Worm (Caenorhabditis elegans): ENCODE measurements around the gene W02C12.2.

Gene W02C12.2

DNA sequence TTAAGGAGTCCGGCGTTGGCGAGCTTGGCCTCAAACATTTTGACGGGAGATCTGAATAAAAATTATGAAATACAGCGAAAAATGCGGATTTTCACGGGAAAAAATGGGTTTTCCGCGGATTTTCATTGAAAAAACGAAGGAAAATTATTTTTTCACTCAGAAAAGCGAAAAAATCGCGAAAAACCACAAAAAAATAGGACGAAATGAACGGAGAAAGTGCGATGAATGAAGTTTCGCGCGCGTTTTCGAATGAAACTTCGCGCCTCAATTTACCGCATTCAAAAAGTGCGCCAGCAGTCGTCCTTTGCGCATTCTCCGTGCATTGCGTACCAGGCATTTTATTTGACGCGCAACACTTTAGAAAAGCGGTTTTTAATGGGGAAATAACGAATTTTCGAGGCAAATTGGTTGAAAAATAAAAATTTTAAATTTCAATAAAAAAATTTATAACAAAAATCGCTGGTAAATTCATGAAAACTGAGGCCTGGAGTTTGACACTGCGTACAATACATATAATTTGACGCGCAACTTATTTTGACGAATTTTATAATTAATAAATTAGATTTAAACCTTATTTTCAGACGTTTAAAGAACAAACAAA lies 41.7 kb upstream of the W02C12.2 start, which contains the start of gene pcn-1 (continued):
- peak; percentile 25 for TF ChIP-seq fos-1 (tag; optimal IDR thresholded peaks at IDR 0.05)
- TF ChIP-seq elt-2 (tag; optimal IDR thresholded peaks at IDR 0.05) = peak; percentile 69
- peak; percentile 6 for TF ChIP-seq ztf-4 (tag; optimal IDR thresholded peaks at IDR 0.05)
- TF ChIP-seq ztf-11 (tag; optimal IDR thresholded peaks at IDR 0.05) = no peak
- peak; percentile 93 for TF ChIP-seq pha-4 (tag; optimal IDR thresholded peaks at IDR 0.05)
- peak; percentile 60 for TF ChIP-seq ama-1 (optimal IDR thresholded peaks at IDR 0.05)
- no peak for TF ChIP-seq ceh-16 (tag; optimal IDR thresholded peaks at IDR 0.05)
- TF ChIP-seq nhr-12 (tag; optimal IDR thresholded peaks at IDR 0.05) = no peak
- TF ChIP-seq tbx-2 (tag; optimal IDR thresholded peaks at IDR 0.05) = peak; percentile 94
- peak; percentile 94 for TF ChIP-seq nhr-25 (tag; optimal IDR thresholded peaks at IDR 0.05)
- TF ChIP-seq daf-12 (tag; optimal IDR thresholded peaks at IDR 0.05) = no peak
- TF ChIP-seq pqm-1 (tag; optimal IDR thresholded peaks at IDR 0.05) = peak; percentile 44
- no peak for TF ChIP-seq mml-1 (tag; optimal IDR thresholded peaks at IDR 0.05)
- TF ChIP-seq egl-5 (tag; optimal IDR thresholded peaks at IDR 0.05) = peak; percentile 61
- TF ChIP-seq nfya-1 (tag; optimal IDR thresholded peaks at IDR 0.05; ENCODE audit: insufficient read depth) = peak; percentile 93

DNA sequence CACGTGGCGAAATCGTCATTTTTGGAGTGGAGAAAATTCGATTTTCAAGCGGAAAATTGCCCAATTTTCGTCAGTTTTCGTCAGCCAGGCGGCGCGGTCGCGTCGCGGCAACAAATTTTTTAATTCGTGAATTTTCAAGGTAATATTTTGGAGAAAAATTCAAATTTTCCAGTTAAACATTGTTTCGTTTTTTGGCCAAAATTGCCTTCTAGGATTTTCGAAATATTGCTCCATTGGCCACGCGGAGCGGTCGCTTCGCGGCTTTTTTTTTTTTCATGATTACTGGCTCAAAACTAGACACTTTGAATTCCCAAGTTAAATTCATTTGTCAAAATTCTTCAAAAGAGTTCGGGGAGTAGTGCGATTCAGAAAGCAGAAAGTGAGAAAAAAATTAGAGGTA lies 39.9 kb upstream of the W02C12.2 start:
- TF ChIP-seq ZK546.5 (tag; optimal IDR thresholded peaks at IDR 0.05) (no peak), nhr-237 (tag; optimal IDR thresholded peaks at IDR 0.05) (no peak), ceh-28 (tag; optimal IDR thresholded peaks at IDR 0.05) (no peak), mdl-1 (tag; optimal IDR thresholded peaks at IDR 0.05) (no peak), nhr-23 (tag; optimal IDR thresholded peaks at IDR 0.05) (no peak), nhr-25 (tag; optimal IDR thresholded peaks at IDR 0.05) (no peak), fos-1 (tag; optimal IDR thresholded peaks at IDR 0.05) (no peak), nhr-76 (tag; optimal IDR thresholded peaks at IDR 0.05) (no peak), skn-1 (tag; optimal IDR thresholded peaks at IDR 0.05) (no peak), elt-3 (tag; optimal IDR thresholded peaks at IDR 0.05) (no peak), lin-15B (tag; optimal IDR thresholded peaks at IDR 0.05) (no peak), eor-1 (tag; optimal IDR thresholded peaks at IDR 0.05) (no peak), lsy-12 (tag; optimal IDR thresholded peaks at IDR 0.05) (no peak), fkh-2 (tag; optimal IDR thresholded peaks at IDR 0.05) (no peak), daf-12 (tag; optimal IDR thresholded peaks at IDR 0.05) (no peak), nhr-28 (tag; optimal IDR thresholded peaks at IDR 0.05) (no peak), fkh-10 (GFP tag; optimal IDR thresholded peaks at IDR 0.05) (no peak), nfya-1 (tag; optimal IDR thresholded peaks at IDR 0.05; ENCODE audit: insufficient read depth) (no peak), ama-1 (optimal IDR thresholded peaks at IDR 0.05) (no peak)

DNA sequence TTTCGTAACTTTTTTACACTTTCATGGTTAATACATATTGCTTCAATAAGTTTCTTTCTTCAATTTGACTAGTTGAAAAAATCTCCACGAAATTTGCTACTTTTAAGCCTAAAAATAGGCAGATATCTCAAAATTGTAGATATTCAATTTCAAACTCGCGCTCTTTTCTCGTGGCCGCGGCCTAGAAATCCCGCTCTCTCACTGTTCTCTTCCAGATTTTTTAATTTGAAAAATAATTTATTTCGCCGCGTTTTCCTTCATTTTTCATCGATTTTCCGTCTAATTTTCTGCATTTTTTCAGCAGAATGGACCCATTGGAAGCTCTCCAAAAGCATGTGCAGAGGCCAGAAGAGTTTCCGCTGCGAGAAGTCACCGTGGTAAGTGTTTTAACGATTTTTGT lies 34.5 kb upstream of the W02C12.2 start, which contains the start of gene cdc-73:
cdc-73 (plus strand) TSS at position 302 of the 400 bp plus-strand sequence.
- TF ChIP-seq nhr-76 (tag; optimal IDR thresholded peaks at IDR 0.05) (no peak), ceh-82 (tag; optimal IDR thresholded peaks at IDR 0.05) (no peak), nhr-23 (tag; optimal IDR thresholded peaks at IDR 0.05) (peak; percentile 10), sea-2 (GFP tag; optimal IDR thresholded peaks at IDR 0.05) (no peak), nfya-1 (tag; optimal IDR thresholded peaks at IDR 0.05; ENCODE audit: insufficient read depth) (peak; percentile 35), ceh-16 (tag; optimal IDR thresholded peaks at IDR 0.05) (no peak), snpc-4 (tag; optimal IDR thresholded peaks at IDR 0.05) (peak; percentile 35), jun-1 (tag; optimal IDR thresholded peaks at IDR 0.05) (no peak), pha-4 (tag; optimal IDR thresholded peaks at IDR 0.05) (peak; percentile 39), unc-39 (tag; optimal IDR thresholded peaks at IDR 0.05) (no peak), nhr-67 (tag; optimal IDR thresholded peaks at IDR 0.05) (no peak), ceh-9 (tag; optimal IDR thresholded peaks at IDR 0.05) (no peak), nhr-12 (tag; optimal IDR thresholded peaks at IDR 0.05) (no peak), tbx-2 (tag; optimal IDR thresholded peaks at IDR 0.05) (no peak), ZK546.5 (tag; optimal IDR thresholded peaks at IDR 0.05) (no peak), lin-39 (tag; optimal IDR thresholded peaks at IDR 0.05) (no peak), elt-1 (tag; optimal IDR thresholded peaks at IDR 0.05) (no peak), mdl-1 (tag; optimal IDR thresholded peaks at IDR 0.05) (no peak), ztf-4 (tag; optimal IDR thresholded peaks at IDR 0.05) (no peak), mml-1 (tag; optimal IDR thresholded peaks at IDR 0.05) (no peak), ztf-11 (tag; optimal IDR thresholded peaks at IDR 0.05) (no peak), R02D3.7 (tag; optimal IDR thresholded peaks at IDR 0.05) (no peak), elt-2 (tag; optimal IDR thresholded peaks at IDR 0.05) (no peak), egl-27 (tag; optimal IDR thresholded peaks at IDR 0.05) (no peak), elt-3 (tag; optimal IDR thresholded peaks at IDR 0.05) (no peak), lsy-12 (tag; optimal IDR thresholded peaks at IDR 0.05) (no peak), fos-1 (tag; optimal IDR thresholded peaks at IDR 0.05) (no peak), lin-15B (tag; optimal IDR thresholded peaks at IDR 0.05) (peak; percentile 19)
